Worm (Caenorhabditis elegans): Measurements from ENCODE around the gene scd-2.

DNA sequence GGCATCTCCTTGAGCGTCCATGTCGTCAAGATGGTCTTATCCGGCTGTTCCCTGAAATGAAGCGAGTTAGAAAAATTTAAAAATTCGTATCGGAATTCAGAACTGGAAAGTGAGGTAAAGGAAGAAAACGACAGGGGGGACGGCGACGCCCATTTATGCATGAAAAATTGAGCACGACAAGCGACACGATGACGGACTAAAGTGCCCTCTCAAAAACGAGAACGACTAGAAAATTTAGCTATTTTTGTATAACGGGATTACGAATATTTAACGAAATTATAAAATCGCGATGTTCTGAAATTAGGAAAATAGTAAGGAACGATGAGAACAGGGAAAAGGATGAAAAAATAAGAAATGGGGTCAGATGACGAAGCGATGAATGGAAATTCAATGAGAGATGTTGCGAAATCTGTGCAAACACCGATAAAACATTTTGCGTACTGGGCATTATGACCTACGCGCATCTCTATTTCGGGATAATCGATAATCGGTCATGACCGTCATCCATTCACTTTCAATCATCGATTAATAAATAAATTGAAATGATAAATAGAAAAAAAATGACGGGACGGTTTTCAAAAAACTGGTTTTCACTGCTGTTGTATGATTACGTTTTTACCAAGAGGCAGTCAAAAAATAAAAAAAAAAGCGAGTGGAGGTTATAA, 23.6 kb downstream of the scd-2 start, which contains the start of gene snb-1:
- no peak for TF ChIP-seq hlh-13 (GFP tag; optimal IDR thresholded peaks at IDR 0.05)
- TF ChIP-seq dmd-4 (tag; optimal IDR thresholded peaks at IDR 0.05; ENCODE audit: borderline replicate concordance) = no peak
- TF ChIP-seq tbx-2 (tag; optimal IDR thresholded peaks at IDR 0.05) = no peak
- no peak for TF ChIP-seq ceh-45 (GFP tag; IDR thresholded peaks at IDR 0.05)
- TF ChIP-seq unc-55 (GFP tag; optimal IDR thresholded peaks at IDR 0.05) = peak; percentile 72
- TF ChIP-seq ama-1 (optimal IDR thresholded peaks at IDR 0.05) = no peak
- TF ChIP-seq che-1 (tag; optimal IDR thresholded peaks at IDR 0.05) = no peak
- TF ChIP-seq nfya-1 (tag; optimal IDR thresholded peaks at IDR 0.05) = peak; percentile 22
- no peak for TF ChIP-seq odd-2 (tag; optimal IDR thresholded peaks at IDR 0.05)
- no peak for TF ChIP-seq nhr-11 (tag; optimal IDR thresholded peaks at IDR 0.05)
- TF ChIP-seq Y22D7AL.16 (tag; optimal IDR thresholded peaks at IDR 0.05) = no peak
